Worm (Caenorhabditis elegans) whole organism, L3 larva: ENCODE results near the gene srt-73.

Experiments used
- R02D3.7 ChIP-seq: fragments of 150-350 bp; optimal IDR thresholded peaks from 2 replicates; lab custom pipeline; 2014; ENCODE audit warnings: missing biosample characterization, missing genetic modification characterization
- aly-2 ChIP-seq: fragments of 150-350 bp; optimal IDR thresholded peaks from 2 replicates; lab custom pipeline; 2014; ENCODE audit warnings: missing biosample characterization, missing genetic modification characterization
- ama-1 ChIP-seq: fragments of 150-350 bp; optimal IDR thresholded peaks from 2 replicates; lab custom pipeline; 2018
- ceh-16 ChIP-seq: sonication (generic microtip); optimal IDR thresholded peaks from 2 replicates; lab custom pipeline; 2017; ENCODE audit warnings: missing biosample characterization, missing genetic modification characterization
- ceh-28 ChIP-seq: fragments of 150-350 bp; optimal IDR thresholded peaks from 2 replicates; lab custom pipeline; 2014; ENCODE audit warnings: missing biosample characterization, missing genetic modification reagents, missing genetic modification characterization
- ceh-82 ChIP-seq: fragments of 150-350 bp; optimal IDR thresholded peaks from 2 replicates; lab custom pipeline; 2014; ENCODE audit warnings: missing biosample characterization, missing genetic modification characterization
- daf-12 ChIP-seq: fragments of 150-350 bp; optimal IDR thresholded peaks from 2 replicates; lab custom pipeline; 2014; ENCODE audit warnings: missing biosample characterization, missing genetic modification reagents, missing genetic modification characterization
- egl-27 ChIP-seq: sonication (generic microtip); optimal IDR thresholded peaks from 4 replicates; lab custom pipeline; 2017; ENCODE audit warnings: missing biosample characterization, missing genetic modification reagents, missing genetic modification characterization
- egl-5 ChIP-seq: fragments of 150-350 bp; optimal IDR thresholded peaks from 2 replicates; lab custom pipeline; 2017; ENCODE audit warnings: missing biosample characterization, missing genetic modification reagents, missing genetic modification characterization, inconsistent platforms
- elt-2 ChIP-seq: sonication (generic microtip); optimal IDR thresholded peaks from 2 replicates; lab custom pipeline; 2016; ENCODE audit warnings: missing genetic modification reagents, mild to moderate bottlenecking, missing genetic modification characterization, missing compliant biosample characterization
- eor-1 ChIP-seq, 2 experiments: fragments of 150-350 bp; optimal IDR thresholded peaks; 2 replicates each; lab custom pipeline; 2014 to 2018; ENCODE audit warnings: missing biosample characterization in 2 of 2, missing genetic modification characterization in 2 of 2
- fkh-2 ChIP-seq: fragments of 150-350 bp; optimal IDR thresholded peaks from 2 replicates; lab custom pipeline; 2014; ENCODE audit warnings: missing biosample characterization, missing genetic modification reagents, missing genetic modification characterization
- fos-1 ChIP-seq: fragments of 150-350 bp; optimal IDR thresholded peaks from 2 replicates; lab custom pipeline; 2014; ENCODE audit warnings: missing biosample characterization, missing genetic modification characterization
- hmg-11 ChIP-seq: sonication (generic microtip); optimal IDR thresholded peaks from 2 replicates; lab custom pipeline; 2016; ENCODE audit warnings: missing genetic modification characterization, missing compliant biosample characterization
- jun-1 ChIP-seq: fragments of 150-350 bp; optimal IDR thresholded peaks from 2 replicates; lab custom pipeline; 2014; ENCODE audit warnings: missing biosample characterization, missing genetic modification reagents, missing genetic modification characterization
- lin-15B ChIP-seq: fragments of 150-350 bp; optimal IDR thresholded peaks from 2 replicates; lab custom pipeline; 2014; ENCODE audit warnings: missing biosample characterization, missing genetic modification characterization
- lin-39 ChIP-seq: fragments of 150-350 bp; optimal IDR thresholded peaks from 2 replicates; lab custom pipeline; 2018; ENCODE audit warnings: missing biosample characterization, missing genetic modification reagents, missing genetic modification characterization
- lsy-12 ChIP-seq: sonication (generic microtip); optimal IDR thresholded peaks from 2 replicates; lab custom pipeline; 2016; ENCODE audit warnings: mild to moderate bottlenecking, missing genetic modification characterization, missing compliant biosample characterization
- mdl-1 ChIP-seq: fragments of 150-350 bp; optimal IDR thresholded peaks from 2 replicates; lab custom pipeline; 2014; ENCODE audit warnings: missing biosample characterization, missing genetic modification characterization
- mml-1 ChIP-seq: fragments of 150-350 bp; sonication (generic microtip); optimal IDR thresholded peaks from 3 replicates; lab custom pipeline; 2014; ENCODE audit warnings: missing biosample characterization, missing genetic modification characterization
- nfya-1 ChIP-seq: sonication (generic microtip); optimal IDR thresholded peaks from 2 replicates; lab custom pipeline; 2017; ENCODE audit warnings: missing genetic modification characterization, mild to moderate bottlenecking, missing compliant biosample characterization, antibody characterized with exemption, moderate library complexity; ENCODE audit not compliant: insufficient read depth
- nhr-11 ChIP-seq: fragments of 150-350 bp; optimal IDR thresholded peaks from 2 replicates; lab custom pipeline; 2014; ENCODE audit warnings: missing biosample characterization, missing genetic modification characterization
- nhr-12 ChIP-seq: fragments of 150-350 bp; optimal IDR thresholded peaks from 2 replicates; lab custom pipeline; 2014; ENCODE audit warnings: missing biosample characterization, missing genetic modification characterization
- nhr-23 ChIP-seq: fragments of 150-350 bp; optimal IDR thresholded peaks from 2 replicates; lab custom pipeline; 2014; ENCODE audit warnings: missing biosample characterization, missing genetic modification reagents, missing genetic modification characterization
- nhr-25 ChIP-seq: sonication (generic microtip); optimal IDR thresholded peaks from 2 replicates; lab custom pipeline; 2017; ENCODE audit warnings: missing biosample characterization, missing genetic modification characterization
- nhr-28 ChIP-seq: fragments of 150-350 bp; optimal IDR thresholded peaks from 2 replicates; lab custom pipeline; 2014; ENCODE audit warnings: missing biosample characterization, missing genetic modification characterization
- nhr-67 ChIP-seq: fragments of 150-350 bp; optimal IDR thresholded peaks from 2 replicates; lab custom pipeline; 2014; ENCODE audit warnings: missing biosample characterization, missing genetic modification characterization
- nhr-76 ChIP-seq: fragments of 150-350 bp; sonication (generic microtip); optimal IDR thresholded peaks from 5 replicates; lab custom pipeline; 2014; ENCODE audit warnings: missing biosample characterization, missing genetic modification characterization
- nhr-77 ChIP-seq: fragments of 150-350 bp; optimal IDR thresholded peaks from 2 replicates; lab custom pipeline; 2014; ENCODE audit warnings: missing biosample characterization, missing genetic modification characterization
- pha-4 ChIP-seq: fragments of 150-350 bp; optimal IDR thresholded peaks from 2 replicates; lab custom pipeline; 2014; ENCODE audit warnings: missing biosample characterization, missing genetic modification reagents, missing genetic modification characterization
- pqm-1 ChIP-seq: fragments of 150-350 bp; optimal IDR thresholded peaks from 2 replicates; lab custom pipeline; 2017; ENCODE audit warnings: missing biosample characterization, missing genetic modification characterization, inconsistent platforms
- sea-2 ChIP-seq: fragments of 150-350 bp; sonication (generic microtip); optimal IDR thresholded peaks from 4 replicates; lab custom pipeline; 2014; ENCODE audit warnings: missing biosample characterization, missing genetic modification reagents, missing genetic modification characterization
- skn-1 ChIP-seq: fragments of 150-350 bp; optimal IDR thresholded peaks from 2 replicates; lab custom pipeline; 2014; ENCODE audit warnings: missing biosample characterization, missing genetic modification characterization
- snpc-4 ChIP-seq: fragments of 150-350 bp; optimal IDR thresholded peaks from 2 replicates; lab custom pipeline; 2014; ENCODE audit warnings: missing biosample characterization, missing genetic modification characterization
- unc-39 ChIP-seq: sonication (generic microtip); optimal IDR thresholded peaks from 4 replicates; lab custom pipeline; 2017; ENCODE audit warnings: missing biosample characterization, missing genetic modification characterization
- zag-1 ChIP-seq: fragments of 150-350 bp; optimal IDR thresholded peaks from 2 replicates; lab custom pipeline; 2014; ENCODE audit warnings: missing biosample characterization, missing genetic modification characterization
- ztf-11 ChIP-seq: fragments of 150-350 bp; optimal IDR thresholded peaks from 2 replicates; lab custom pipeline; 2014; ENCODE audit warnings: missing biosample characterization, missing genetic modification characterization
- ztf-4 ChIP-seq: fragments of 150-350 bp; optimal IDR thresholded peaks from 2 replicates; lab custom pipeline; 2014; ENCODE audit warnings: missing biosample characterization, missing genetic modification characterization

The srt-73 gene

DNA sequence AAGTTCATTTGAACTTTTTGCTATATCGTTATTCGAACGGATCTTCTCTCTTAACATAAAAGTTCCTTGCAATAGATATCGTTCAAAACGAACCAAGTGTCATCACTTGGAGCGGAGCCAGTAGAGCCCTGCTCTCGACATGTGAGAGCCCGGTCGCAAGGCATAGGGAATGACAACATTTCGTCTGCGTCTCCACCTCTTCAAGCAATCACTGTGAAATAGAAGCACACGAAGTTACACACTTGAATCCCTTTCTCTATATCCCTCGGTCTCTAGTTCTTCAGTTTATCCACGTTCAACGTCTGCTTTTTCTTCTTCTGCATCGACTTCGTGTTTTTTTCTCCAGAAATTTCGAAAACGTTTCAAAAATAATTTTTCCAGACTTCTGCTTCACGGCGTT, 24.2 kb downstream of the srt-73 start, which contains the start of gene C49H3.6:
TSS of gene C49H3.6 (plus strand) at position 380 of the 400 bp plus-strand sequence.
- TF ChIP-seq skn-1 (tag; lab: Kevin White, UChicago) (peak; percentile 4), ceh-28 (tag; lab: Kevin White, UChicago) (no peak), nhr-12 (tag; lab: Kevin White, UChicago) (no peak), nfya-1 (peak; percentile 68), jun-1 (tag; lab: Kevin White, UChicago) (no peak), nhr-25 (tag; lab: Kevin White, UChicago) (no peak), hmg-11 (tag; lab: Kevin White, UChicago) (peak; percentile 56), R02D3.7 (tag; lab: Kevin White, UChicago) (no peak), egl-27 (tag; lab: Kevin White, UChicago) (no peak), lin-15B (tag; lab: Kevin White, UChicago) (peak; percentile 34), aly-2 (tag; lab: Kevin White, UChicago) (no peak), mml-1 (tag; lab: Kevin White, UChicago) (no peak), pha-4 (tag; lab: Kevin White, UChicago) (peak; percentile 0), unc-39 (tag; lab: Kevin White, UChicago) (no peak), pqm-1 (tag; lab: Kevin White, UChicago) (no peak), lin-39 (peak; percentile 25), ztf-11 (tag; lab: Kevin White, UChicago) (no peak), fkh-2 (tag; lab: Kevin White, UChicago) (no peak)

DNA sequence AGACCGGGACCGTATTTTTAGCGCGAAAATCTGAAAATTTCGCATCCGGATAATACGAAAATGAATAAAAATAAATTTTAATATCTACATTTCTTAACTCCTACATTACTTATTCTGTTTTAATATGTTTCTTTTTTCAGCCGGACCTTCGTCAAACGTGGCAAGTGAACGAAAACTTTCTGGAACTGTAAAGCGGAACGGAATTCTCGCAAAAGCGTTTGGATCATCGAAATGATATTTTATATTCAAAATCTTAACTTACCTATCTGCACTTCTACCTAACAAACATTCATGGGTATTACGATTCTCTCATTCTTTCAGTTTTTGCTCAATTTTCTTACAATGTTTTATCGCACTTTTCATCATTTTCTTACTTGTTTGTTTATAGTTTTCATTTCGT, 27.5 kb downstream of the srt-73 start:
- TF ChIP-seq ceh-16 (tag; lab: Kevin White, UChicago), result no peak
- no peak for TF ChIP-seq nhr-25 (tag; lab: Kevin White, UChicago)
- TF ChIP-seq nhr-12 (tag; lab: Kevin White, UChicago), result no peak
- TF ChIP-seq sea-2 (GFP tag; lab: Kevin White, UChicago), result no peak
- no peak for TF ChIP-seq daf-12
- TF ChIP-seq lsy-12 (tag; lab: Kevin White, UChicago), result no peak
- no peak for TF ChIP-seq lin-15B (tag; lab: Kevin White, UChicago)
- TF ChIP-seq mml-1 (tag; lab: Kevin White, UChicago), result no peak
- no peak for TF ChIP-seq pha-4 (tag; lab: Kevin White, UChicago)
- TF ChIP-seq zag-1 (tag; lab: Kevin White, UChicago), result no peak
- no peak for TF ChIP-seq nhr-67
- no peak for TF ChIP-seq fos-1 (tag; lab: Kevin White, UChicago)
- TF ChIP-seq nhr-11, result no peak
- TF ChIP-seq ztf-4 (tag; lab: Kevin White, UChicago), result no peak
- no peak for TF ChIP-seq R02D3.7 (tag; lab: Kevin White, UChicago)
- no peak for TF ChIP-seq egl-27 (tag; lab: Kevin White, UChicago)
- TF ChIP-seq snpc-4, result no peak
- no peak for TF ChIP-seq nhr-23 (tag; lab: Kevin White, UChicago)
- no peak for TF ChIP-seq ama-1
- TF ChIP-seq, all 47 proteins: peak for 0

DNA sequence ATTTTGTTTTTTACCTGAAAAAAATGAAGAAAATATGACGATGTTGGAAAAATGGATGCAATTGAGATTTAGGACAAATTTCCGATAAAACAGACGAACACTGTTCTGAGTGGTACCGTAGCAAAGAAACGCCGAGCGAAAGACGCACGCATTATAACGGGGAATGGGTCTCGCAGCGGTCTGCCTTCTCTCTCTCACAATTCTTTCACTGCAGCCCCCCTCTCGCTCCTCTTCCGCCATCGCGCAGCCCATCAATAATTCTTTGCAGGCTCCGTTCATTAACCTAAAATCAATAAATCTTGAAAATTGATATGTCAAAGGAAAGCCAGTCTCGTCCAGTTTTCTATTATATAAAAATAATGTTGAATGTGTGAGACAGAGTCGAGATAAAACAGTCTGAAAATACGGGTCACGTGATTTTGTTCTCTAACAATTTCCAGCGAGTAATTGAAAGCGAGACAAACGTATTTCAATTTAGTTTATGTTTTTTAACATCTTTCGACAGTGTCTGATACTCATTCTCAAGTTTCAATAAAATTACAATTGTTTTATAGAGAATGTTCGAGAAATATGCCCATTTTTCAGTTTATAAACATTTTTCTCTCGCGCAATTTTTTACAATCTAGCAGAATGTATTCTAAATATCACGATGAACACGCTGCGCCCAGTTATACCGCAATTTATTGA, 30.5 kb downstream of the srt-73 start:
- TF ChIP-seq eor-1 (tag; optimal IDR thresholded peaks at IDR 0.05; lab: Kevin White, UChicago) (no peak), lin-39 (peak; percentile 73), sea-2 (GFP tag; lab: Kevin White, UChicago) (no peak), nhr-77 (tag; lab: Kevin White, UChicago) (no peak), ama-1 (peak; percentile 22), fos-1 (tag; lab: Kevin White, UChicago) (no peak), R02D3.7 (tag; lab: Kevin White, UChicago) (no peak), nhr-12 (tag; lab: Kevin White, UChicago) (no peak), hmg-11 (tag; lab: Kevin White, UChicago) (peak; percentile 28), nfya-1 (peak; percentile 35), nhr-67 (no peak), nhr-25 (tag; lab: Kevin White, UChicago) (no peak), elt-2 (tag; lab: Kevin White, UChicago) (peak; percentile 22), unc-39 (tag; lab: Kevin White, UChicago) (no peak), daf-12 (no peak), nhr-28 (tag; lab: Kevin White, UChicago) (no peak), egl-5 (tag; lab: Kevin White, UChicago) (no peak), lsy-12 (tag; lab: Kevin White, UChicago) (no peak), nhr-76 (tag; lab: Kevin White, UChicago) (no peak), mml-1 (tag; lab: Kevin White, UChicago) (no peak), lin-15B (tag; lab: Kevin White, UChicago) (peak; percentile 1), mdl-1 (tag; lab: Kevin White, UChicago) (no peak), ceh-82 (tag; lab: Kevin White, UChicago) (no peak), nhr-23 (tag; lab: Kevin White, UChicago) (no peak), pha-4 (tag; lab: Kevin White, UChicago) (peak; percentile 35)
